Worm (Caenorhabditis elegans) whole organism, L1 larva: ENCODE data around the gene F55C12.2.

Experiments used
- C04F5.9 ChIP-seq: sonication (generic microtip); optimal IDR thresholded peaks from 2 replicates; lab custom pipeline; 2016; ENCODE audit warnings: missing genetic modification characterization, missing compliant biosample characterization
- C16A3.4 ChIP-seq: fragments of 150-350 bp; optimal IDR thresholded peaks from 2 replicates; lab custom pipeline; 2014; ENCODE audit warnings: missing biosample characterization, missing genetic modification characterization
- C34B4.2 ChIP-seq: sonication (generic microtip); optimal IDR thresholded peaks from 2 replicates; lab custom pipeline; 2017; ENCODE audit warnings: mild to moderate bottlenecking, missing genetic modification characterization, missing compliant biosample characterization
- F16B12.6 ChIP-seq: fragments of 150-350 bp; optimal IDR thresholded peaks from 2 replicates; lab custom pipeline; 2014; ENCODE audit warnings: missing biosample characterization, missing genetic modification characterization
- Y116A8C.19 ChIP-seq: sonication (generic microtip); optimal IDR thresholded peaks from 2 replicates; lab custom pipeline; 2016; ENCODE audit warnings: missing compliant biosample characterization, missing genetic modification characterization, borderline replicate concordance
- alr-1 ChIP-seq: fragments of 200-800 bp; sonication (Bioruptor generic); optimal IDR thresholded peaks from 2 replicates; lab custom pipeline; 2018; ENCODE audit warnings: borderline replicate concordance, mild to moderate bottlenecking, missing genetic modification characterization, missing compliant biosample characterization
- aly-2 ChIP-seq: fragments of 150-350 bp; optimal IDR thresholded peaks from 2 replicates; lab custom pipeline; 2014; ENCODE audit warnings: missing biosample characterization, missing genetic modification characterization
- ama-1 ChIP-seq: fragments of 150-350 bp; optimal IDR thresholded peaks from 2 replicates; lab custom pipeline; 2014
- ceh-63 ChIP-seq: fragments of 200-800 bp; sonication (Bioruptor generic); optimal IDR thresholded peaks from 2 replicates; lab custom pipeline; 2018; ENCODE audit warnings: mild to moderate bottlenecking, missing genetic modification characterization, missing compliant biosample characterization
- ceh-8 ChIP-seq: fragments of 200-800 bp; sonication (Bioruptor generic); optimal IDR thresholded peaks from 2 replicates; lab custom pipeline; 2018; ENCODE audit warnings: mild to moderate bottlenecking, missing genetic modification characterization, moderate library complexity, missing compliant biosample characterization
- ceh-82 ChIP-seq, 3 experiments: fragments of 150-350 bp in 1 of 3; sonication (generic microtip) in 2 of 3; optimal IDR thresholded peaks; 2 replicates each; lab custom pipeline; 2014 to 2017; ENCODE audit warnings: missing biosample characterization in 3 of 3, missing genetic modification characterization in 3 of 3
- ceh-88 ChIP-seq: fragments of 200-800 bp; sonication (Bioruptor generic); IDR thresholded peaks from 2 replicates; pipeline ENCODE4 v1.3.6; 2022; ENCODE audit warnings: missing genetic modification characterization, missing compliant biosample characterization
- ceh-90 ChIP-seq: sonication (generic microtip); optimal IDR thresholded peaks from 2 replicates; lab custom pipeline; 2016; ENCODE audit warnings: missing genetic modification characterization, missing compliant biosample characterization
- dpl-1 ChIP-seq, 3 experiments: fragments of 150-350 bp in 2 of 3; sonication (generic microtip) in 1 of 3; optimal IDR thresholded peaks; 2 replicates each; lab custom pipeline; 2014 to 2017; ENCODE audit warnings: missing biosample characterization in 3 of 3, missing genetic modification characterization in 3 of 3, missing genetic modification reagents in 3 of 3
- elt-2 ChIP-seq: sonication (generic microtip); optimal IDR thresholded peaks from 2 replicates; lab custom pipeline; 2016; ENCODE audit warnings: missing genetic modification characterization, mild to moderate bottlenecking, inconsistent platforms, missing compliant biosample characterization, missing genetic modification reagents
- elt-3 ChIP-seq, 6 experiments: fragments of 150-350 bp in 1 of 6; sonication (generic microtip); optimal IDR thresholded peaks; 2 replicates each; lab custom pipeline; 2017 to 2018; ENCODE audit warnings: missing biosample characterization in 6 of 6, missing genetic modification characterization in 6 of 6, inconsistent platforms in 1 of 6
- ets-5 ChIP-seq: fragments of 200-800 bp; sonication (Bioruptor generic); IDR thresholded peaks from 2 replicates; pipeline ENCODE4 v1.3.6; 2022; ENCODE audit warnings: missing genetic modification characterization, missing compliant biosample characterization
- fkh-10 ChIP-seq: sonication (generic microtip); optimal IDR thresholded peaks from 2 replicates; lab custom pipeline; 2017; ENCODE audit warnings: missing biosample characterization, missing genetic modification reagents, missing genetic modification characterization
- fkh-8 ChIP-seq: sonication (generic microtip); optimal IDR thresholded peaks from 2 replicates; lab custom pipeline; 2016; ENCODE audit warnings: mild to moderate bottlenecking, missing genetic modification characterization, missing compliant biosample characterization
- hlh-4 ChIP-seq: sonication (generic microtip); optimal IDR thresholded peaks from 2 replicates; lab custom pipeline; 2016; ENCODE audit warnings: mild to moderate bottlenecking, missing genetic modification characterization, missing compliant biosample characterization
- hpl-2 ChIP-seq: fragments of 150-350 bp; optimal IDR thresholded peaks from 2 replicates; lab custom pipeline; 2014; ENCODE audit warnings: missing biosample characterization, missing genetic modification reagents, missing genetic modification characterization
- isw-1 ChIP-seq: fragments of 200-800 bp; sonication (Bioruptor generic); IDR thresholded peaks from 2 replicates; pipeline ENCODE4 v1.3.6; 2022; ENCODE audit warnings: missing genetic modification characterization, missing compliant biosample characterization
- jun-1 ChIP-seq: fragments of 150-350 bp; optimal IDR thresholded peaks from 2 replicates; lab custom pipeline; 2014; ENCODE audit warnings: missing biosample characterization, missing genetic modification reagents, missing genetic modification characterization
- lin-13 ChIP-seq: fragments of 150-350 bp; optimal IDR thresholded peaks from 2 replicates; lab custom pipeline; 2014; ENCODE audit warnings: missing biosample characterization, missing genetic modification reagents, missing genetic modification characterization
- lin-15B ChIP-seq: fragments of 150-350 bp; sonication (generic microtip); optimal IDR thresholded peaks from 3 replicates; lab custom pipeline; 2014; ENCODE audit warnings: missing biosample characterization, missing genetic modification characterization
- lin-35 ChIP-seq, 2 experiments: fragments of 150-350 bp; optimal IDR thresholded peaks; 2 replicates each; lab custom pipeline; 2014; ENCODE audit warnings: missing biosample characterization in 2 of 2, missing genetic modification characterization in 2 of 2, missing genetic modification reagents in 2 of 2
- lin-39 ChIP-seq: fragments of 150-350 bp; optimal IDR thresholded peaks from 2 replicates; lab custom pipeline; 2014; ENCODE audit warnings: missing biosample characterization, missing genetic modification reagents, missing genetic modification characterization
- mab-9 ChIP-seq: fragments of 200-800 bp; sonication (Bioruptor generic); IDR thresholded peaks from 2 replicates; pipeline ENCODE4 v1.3.6; 2022; ENCODE audit warnings: missing genetic modification reagents, missing genetic modification characterization, missing compliant biosample characterization
- mdl-1 ChIP-seq, 2 experiments: fragments of 150-350 bp; optimal IDR thresholded peaks; 2 replicates each; lab custom pipeline; 2014 to 2017; ENCODE audit warnings: missing biosample characterization in 2 of 2, missing genetic modification characterization in 2 of 2, inconsistent platforms in 1 of 2
- mef-2 ChIP-seq: fragments of 150-350 bp; optimal IDR thresholded peaks from 2 replicates; lab custom pipeline; 2014; ENCODE audit warnings: missing biosample characterization, missing genetic modification characterization
- mep-1 ChIP-seq: fragments of 150-350 bp; optimal IDR thresholded peaks from 2 replicates; lab custom pipeline; 2014; ENCODE audit warnings: missing biosample characterization, missing genetic modification characterization
- nhr-12 ChIP-seq: sonication (generic microtip); optimal IDR thresholded peaks from 2 replicates; lab custom pipeline; 2017; ENCODE audit warnings: missing biosample characterization, missing genetic modification characterization
- nhr-19 ChIP-seq: fragments of 200-800 bp; sonication (Bioruptor generic); conservative IDR thresholded peaks from 2 replicates; pipeline ENCODE4 v1.3.6; 2022; ENCODE audit warnings: missing genetic modification characterization, missing compliant biosample characterization
- nhr-20 ChIP-seq: sonication (generic microtip); optimal IDR thresholded peaks from 2 replicates; lab custom pipeline; 2016; ENCODE audit warnings: mild to moderate bottlenecking, missing genetic modification characterization, missing compliant biosample characterization
- nhr-237 ChIP-seq: fragments of 150-350 bp; optimal IDR thresholded peaks from 2 replicates; lab custom pipeline; 2014; ENCODE audit warnings: missing biosample characterization, missing genetic modification characterization
- nhr-28 ChIP-seq: fragments of 150-350 bp; optimal IDR thresholded peaks from 2 replicates; lab custom pipeline; 2014; ENCODE audit warnings: missing biosample characterization, missing genetic modification characterization
- nhr-47 ChIP-seq: sonication (generic microtip); optimal IDR thresholded peaks from 2 replicates; lab custom pipeline; 2016; ENCODE audit warnings: mild to moderate bottlenecking, missing genetic modification characterization, moderate library complexity, missing compliant biosample characterization
- nhr-71 ChIP-seq: sonication (generic microtip); optimal IDR thresholded peaks from 2 replicates; lab custom pipeline; 2016; ENCODE audit warnings: mild to moderate bottlenecking, missing genetic modification characterization, moderate library complexity, missing compliant biosample characterization
- nhr-76 ChIP-seq: sonication (generic microtip); optimal IDR thresholded peaks from 2 replicates; lab custom pipeline; 2017; ENCODE audit warnings: missing biosample characterization, missing genetic modification characterization
- nhr-85 ChIP-seq: sonication (generic microtip); peaks from one replicate; lab custom pipeline; 2016; ENCODE audit warnings: missing genetic modification characterization, inconsistent platforms, missing compliant biosample characterization
- skn-1 ChIP-seq: fragments of 150-350 bp; optimal IDR thresholded peaks from 2 replicates; lab custom pipeline; 2014; ENCODE audit warnings: missing biosample characterization, missing genetic modification characterization
- snu-23 ChIP-seq: sonication (generic microtip); optimal IDR thresholded peaks from 2 replicates; lab custom pipeline; 2016; ENCODE audit warnings: missing genetic modification characterization, missing compliant biosample characterization
- sox-4 ChIP-seq: sonication (generic microtip); optimal IDR thresholded peaks from 2 replicates; lab custom pipeline; 2016; ENCODE audit warnings: missing genetic modification characterization, missing compliant biosample characterization
- swsn-7 ChIP-seq: sonication (generic microtip); optimal IDR thresholded peaks from 2 replicates; lab custom pipeline; 2016; ENCODE audit warnings: missing genetic modification characterization, missing compliant biosample characterization
- tbx-2 ChIP-seq: sonication (generic microtip); optimal IDR thresholded peaks from 2 replicates; lab custom pipeline; 2016; ENCODE audit warnings: missing genetic modification characterization, missing compliant biosample characterization
- tlp-1 ChIP-seq: fragments of 150-350 bp; optimal IDR thresholded peaks from 2 replicates; lab custom pipeline; 2014; ENCODE audit warnings: missing biosample characterization, missing genetic modification characterization
- unc-30 ChIP-seq: sonication (generic microtip); optimal IDR thresholded peaks from 2 replicates; lab custom pipeline; 2017; ENCODE audit warnings: missing biosample characterization, missing genetic modification characterization
- unc-62 ChIP-seq: fragments of 150-350 bp; optimal IDR thresholded peaks from 2 replicates; lab custom pipeline; 2014; ENCODE audit warnings: missing biosample characterization, missing genetic modification reagents, missing genetic modification characterization
- unc-86 ChIP-seq: sonication (generic microtip); optimal IDR thresholded peaks from 2 replicates; lab custom pipeline; 2016; ENCODE audit warnings: missing genetic modification characterization, missing compliant biosample characterization
- unc-98 ChIP-seq: fragments of 200-800 bp; sonication (Bioruptor generic); IDR thresholded peaks from 2 replicates; pipeline ENCODE4 v1.3.6; 2022; ENCODE audit warnings: missing genetic modification characterization, missing compliant biosample characterization
- vab-15 ChIP-seq: sonication (generic microtip); optimal IDR thresholded peaks from 2 replicates; lab custom pipeline; 2017; ENCODE audit warnings: missing genotype, mild to moderate bottlenecking, missing genetic modification characterization, missing compliant biosample characterization
- zag-1 ChIP-seq: fragments of 150-350 bp; optimal IDR thresholded peaks from 2 replicates; lab custom pipeline; 2014; ENCODE audit warnings: missing biosample characterization, missing genetic modification characterization
- zip-4 ChIP-seq: fragments of 200-800 bp; sonication (Bioruptor generic); optimal IDR thresholded peaks from 2 replicates; lab custom pipeline; 2018; ENCODE audit warnings: mild to moderate bottlenecking, missing genetic modification characterization, moderate library complexity, missing compliant biosample characterization
- ztf-11 ChIP-seq, 2 experiments: sonication (generic microtip); optimal IDR thresholded peaks; 2 replicates each; lab custom pipeline; 2016 to 2017; ENCODE audit warnings: missing genetic modification characterization in 2 of 2, missing biosample characterization in 1 of 2, missing compliant biosample characterization in 1 of 2
- ztf-4 ChIP-seq: fragments of 150-350 bp; optimal IDR thresholded peaks from 2 replicates; lab custom pipeline; 2014; ENCODE audit warnings: missing biosample characterization, missing genetic modification characterization

F55C12.2 gene

DNA sequence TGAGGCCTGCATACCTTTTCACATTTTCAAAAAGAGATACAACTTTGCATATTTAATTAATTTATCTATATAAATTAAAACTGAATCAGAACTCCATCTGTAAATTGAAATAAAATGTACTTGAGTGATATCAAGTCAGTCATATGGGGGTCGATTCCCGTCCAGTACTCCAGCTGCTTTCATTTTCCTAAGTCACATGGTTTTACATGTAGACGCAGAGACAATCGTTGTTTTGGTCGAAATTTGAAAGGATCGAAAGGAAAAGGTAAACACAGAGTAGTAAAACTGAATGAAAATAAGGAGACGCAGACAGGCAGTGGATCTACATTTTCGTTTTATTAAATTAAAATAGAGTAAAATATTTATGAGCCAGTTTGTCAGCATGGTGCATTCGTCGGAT is 2.5 kb upstream of the F55C12.2 start (continued):
- TF ChIP-seq nhr-12 (tag; lab: Kevin White, UChicago) (no peak), fkh-8 (tag; lab: Kevin White, UChicago) (peak; percentile 23), C34B4.2 (tag; lab: Kevin White, UChicago) (no peak), nhr-71 (peak; percentile 71), elt-2 (tag; lab: Kevin White, UChicago) (no peak), F16B12.6 (no peak), lin-15B (tag; lab: Kevin White, UChicago) (no peak), unc-86 (tag; lab: Kevin White, UChicago) (no peak), alr-1 (tag; lab: Kevin White, UChicago) (no peak), lin-35 (GFP tag; optimal IDR thresholded peaks at IDR 0.05; lab: Kevin White, UChicago) (peak; percentile 17 to 74), lin-39 (tag; lab: Kevin White, UChicago) (no peak), ceh-8 (GFP tag; lab: Kevin White, UChicago) (peak; percentile 43), lin-13 (GFP tag; lab: Kevin White, UChicago) (peak; percentile 1), fkh-10 (GFP tag; lab: Kevin White, UChicago) (no peak), Y116A8C.19 (tag; lab: Kevin White, UChicago) (no peak), mdl-1 (tag; optimal IDR thresholded peaks at IDR 0.05; lab: Kevin White, UChicago) (peak in 1 of 2 experiments; percentile 78), jun-1 (tag; lab: Kevin White, UChicago) (no peak), C16A3.4 (tag; lab: Kevin White, UChicago) (peak; percentile 58), zag-1 (tag; lab: Kevin White, UChicago) (no peak), nhr-76 (tag; lab: Kevin White, UChicago) (no peak), unc-62 (GFP tag; lab: Kevin White, UChicago) (no peak), vab-15 (no peak), snu-23 (peak; percentile 70), hpl-2 (GFP tag; lab: Kevin White, UChicago) (no peak), swsn-7 (tag; lab: Kevin White, UChicago) (no peak), ztf-11 (tag; optimal IDR thresholded peaks at IDR 0.05; lab: Kevin White, UChicago) (no peak), nhr-28 (tag; lab: Kevin White, UChicago) (no peak), tlp-1 (tag; lab: Kevin White, UChicago) (no peak), dpl-1 (GFP tag; optimal IDR thresholded peaks at IDR 0.05; lab: Kevin White, UChicago) (peak in 2 of 3 experiments; percentile 33 to 39), skn-1 (tag; lab: Kevin White, UChicago) (no peak), nhr-19 (peak; percentile 47; the same call in 1 of the 2 replicates), nhr-20 (tag; lab: Kevin White, UChicago) (peak; percentile 77), ceh-90 (tag; lab: Kevin White, UChicago) (no peak), ceh-82 (tag; optimal IDR thresholded peaks at IDR 0.05; lab: Kevin White, UChicago) (no peak), sox-4 (no peak), tbx-2 (tag; lab: Kevin White, UChicago) (no peak), mep-1 (tag; lab: Kevin White, UChicago) (peak; percentile 82), ceh-88 (GFP tag; lab: Robert Waterston, UW) (no peak; the same call in 1 of the 2 replicates), aly-2 (tag; lab: Kevin White, UChicago) (no peak), ceh-63 (GFP tag; lab: Kevin White, UChicago) (no peak), mef-2 (tag; lab: Kevin White, UChicago) (no peak), ets-5 (GFP tag; lab: Robert Waterston, UW) (no peak), elt-3 (tag; optimal IDR thresholded peaks at IDR 0.05; lab: Kevin White, UChicago) (peak in 2 of 6 experiments; percentile 31 to 64), isw-1 (no peak), ztf-4 (tag; lab: Kevin White, UChicago) (no peak), mab-9 (GFP tag; lab: Robert Waterston, UW) (no peak), zip-4 (GFP tag; lab: Kevin White, UChicago) (no peak), unc-30 (no peak), nhr-47 (no peak), unc-98 (no peak), C04F5.9 (tag; lab: Kevin White, UChicago) (no peak), nhr-85 (tag; lab: Kevin White, UChicago) (peak; percentile 90), hlh-4 (no peak), ama-1 (lab: Kevin White, UChicago) (no peak), nhr-237 (tag; lab: Kevin White, UChicago) (no peak)
